Worm (Caenorhabditis elegans): ENCODE measurements around the gene mmcm-1.

DNA sequence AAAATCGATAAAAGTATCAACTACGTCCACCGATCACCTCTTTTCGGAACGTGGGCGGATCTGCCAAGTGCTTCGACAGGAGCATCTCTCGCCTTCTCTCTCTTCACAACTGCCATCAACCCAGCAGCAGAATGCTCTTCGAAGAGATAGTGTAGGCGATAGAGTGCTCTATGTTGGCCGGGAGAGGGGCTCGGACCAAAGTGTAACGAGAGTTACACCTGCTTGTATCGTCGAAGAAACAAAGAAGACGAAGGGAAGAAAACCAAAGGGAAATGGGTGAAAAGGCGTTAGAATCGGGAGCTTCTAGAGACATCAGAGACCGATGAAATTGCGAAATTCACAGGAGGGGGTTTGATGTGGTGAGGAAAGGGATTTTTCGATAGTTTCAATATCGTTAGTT is 7.3 kb upstream of the mmcm-1 start:
- TF ChIP-seq dao-5 (tag; optimal IDR thresholded peaks at IDR 0.05) = no peak
- no peak for TF ChIP-seq him-1 (tag; optimal IDR thresholded peaks at IDR 0.05)
- no peak for TF ChIP-seq W03F9.2 (tag; optimal IDR thresholded peaks at IDR 0.05)
